Worm (Caenorhabditis elegans) whole organism, early embryonic: Measurements from ENCODE around the gene chup-1.

Experiments
- B0310.2 ChIP-seq: sonication (generic microtip); optimal IDR thresholded peaks from 2 replicates; lab custom pipeline; 2016; ENCODE audit warnings: mild to moderate bottlenecking, missing genetic modification characterization, missing compliant biosample characterization
- F13C5.2 ChIP-seq: sonication (generic microtip); optimal IDR thresholded peaks from 2 replicates; lab custom pipeline; 2017; ENCODE audit warnings: mild to moderate bottlenecking, missing genetic modification characterization, inconsistent platforms, missing compliant biosample characterization
- aly-1 ChIP-seq: sonication (generic microtip); optimal IDR thresholded peaks from 2 replicates; lab custom pipeline; 2016; ENCODE audit warnings: missing genetic modification characterization, missing compliant biosample characterization
- ama-1 ChIP-seq: fragments of 150-350 bp; optimal IDR thresholded peaks from 2 replicates; lab custom pipeline; 2014
- ceh-36 ChIP-seq: sonication (generic microtip); optimal IDR thresholded peaks from 2 replicates; lab custom pipeline; 2016; ENCODE audit warnings: missing genetic modification characterization, inconsistent platforms, missing compliant biosample characterization
- ets-7 ChIP-seq: sonication (generic microtip); optimal IDR thresholded peaks from 2 replicates; lab custom pipeline; 2016; ENCODE audit warnings: missing genotype, missing genetic modification characterization, missing compliant biosample characterization
- scrt-1 ChIP-seq: fragments of 200-800 bp; sonication (Bioruptor generic); IDR thresholded peaks from 2 replicates; pipeline ENCODE4 v1.3.6; 2022; ENCODE audit warnings: missing genetic modification characterization, missing compliant biosample characterization

ce11 chrX:8787689-8788222 is 4.2 kb upstream of the chup-1 start:
- TF ChIP-seq aly-1 (tag; lab: Kevin White, UChicago): no peak
- TF ChIP-seq ama-1: no peak
- no peak for TF ChIP-seq B0310.2
- no peak for TF ChIP-seq ets-7 (tag; lab: Kevin White, UChicago)
- TF ChIP-seq F13C5.2 (tag; lab: Kevin White, UChicago): no peak
- TF ChIP-seq ceh-36: no peak
- no peak for TF ChIP-seq scrt-1
